Fruit fly (Drosophila melanogaster): ENCODE results near the gene chas.

The chas gene

DNA sequence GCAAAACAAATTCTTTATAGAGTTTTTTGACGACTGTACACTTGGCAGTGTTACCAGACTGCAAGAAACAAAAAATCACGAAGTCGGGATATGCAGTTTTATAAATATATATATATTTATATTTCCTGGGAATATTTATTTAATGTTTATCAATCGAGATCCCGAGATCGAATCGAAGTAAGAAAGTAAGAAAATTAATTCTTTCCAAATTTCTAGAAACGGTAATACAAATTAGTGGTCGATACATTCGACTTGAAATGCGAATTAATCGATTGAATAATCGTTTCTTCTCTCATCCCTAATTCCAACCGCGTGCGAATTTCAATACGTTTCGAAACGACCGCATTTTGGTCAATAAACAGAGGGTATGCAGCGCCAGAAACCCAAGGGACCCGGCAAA is 62.5 kb downstream of the chas start, which contains the start of the genes CG8289 and CG5800 (continued):
- TF ChIP-seq CG14965 (GFP tag; optimal IDR thresholded peaks at IDR 0.05; ENCODE audit: borderline replicate concordance) (no peak), sisA (GFP tag; IDR thresholded peaks at IDR 0.05) (no peak), so (GFP tag; IDR thresholded peaks at IDR 0.05) (no peak), CG10543 (GFP tag; optimal IDR thresholded peaks at IDR 0.05) (peak; percentile 5), CG10431 (GFP tag; optimal IDR thresholded peaks at IDR 0.05) (no peak), CG13424 (tag; optimal IDR thresholded peaks at IDR 0.05) (peak; percentile 26), bcd (GFP tag; optimal IDR thresholded peaks at IDR 0.05) (no peak), Ptx1 (GFP tag; IDR thresholded peaks at IDR 0.05) (0 out of 2 replicates have a peak, but pooled peaks have one; percentile 15), CG10274 (GFP tag; optimal IDR thresholded peaks at IDR 0.05) (no peak), C15 (GFP tag; IDR thresholded peaks at IDR 0.05) (no peak), Hr3 (GFP tag; optimal IDR thresholded peaks at IDR 0.05) (no peak), Usf (GFP tag; optimal IDR thresholded peaks at IDR 0.05) (no peak), Ets65A (GFP tag) (no peak), CG32532 (GFP tag; IDR thresholded peaks at IDR 0.05) (no peak), bowl (GFP tag; IDR thresholded peaks at IDR 0.05) (no peak), CG10959 (GFP tag; IDR thresholded peaks at IDR 0.05) (no peak), disco-r (GFP tag; optimal IDR thresholded peaks at IDR 0.05) (no peak), CG17802 (tag; optimal IDR thresholded peaks at IDR 0.05) (no peak), CG6765 (GFP tag; optimal IDR thresholded peaks at IDR 0.05) (no peak), CG13287 (GFP tag; IDR thresholded peaks at IDR 0.05; ENCODE audit: partially characterized antibody) (peak; percentile 83), Opbp (GFP tag; IDR thresholded peaks at IDR 0.05; ENCODE audit: partially characterized antibody) (0 out of 3 replicates have a peak, but pooled peaks have one; percentile 45), CG7556 (GFP tag; optimal IDR thresholded peaks at IDR 0.05) (no peak), grau (tag; optimal IDR thresholded peaks at IDR 0.05) (no peak), H15 (GFP tag; IDR thresholded peaks at IDR 0.05) (no peak), HHEX (GFP tag; optimal IDR thresholded peaks at IDR 0.05) (no peak), CG7271 (tag; optimal IDR thresholded peaks at IDR 0.05) (no peak), nmo (GFP tag; optimal IDR thresholded peaks at IDR 0.05) (peak; percentile 49), Scr (GFP tag; IDR thresholded peaks at IDR 0.05; ENCODE audit: partially characterized antibody) (peak; percentile 69), Dfd (GFP tag; optimal IDR thresholded peaks at IDR 0.05) (no peak), CG9215 (GFP tag; IDR thresholded peaks at IDR 0.05) (no peak), caup (GFP tag; optimal IDR thresholded peaks at IDR 0.05; ENCODE audit: severe bottlenecking) (no peak), D (optimal IDR thresholded peaks at IDR 0.05) (no peak), D (GFP tag; optimal IDR thresholded peaks at IDR 0.05) (no peak), sens (GFP tag) (peak; percentile 9), pum (GFP tag; optimal IDR thresholded peaks at IDR 0.05) (no peak), CG13624 (GFP tag; optimal IDR thresholded peaks at IDR 0.05) (no peak), CG8089 (GFP tag; optimal IDR thresholded peaks at IDR 0.05) (no peak), Camta (GFP tag; optimal IDR thresholded peaks at IDR 0.05) (no peak), Hr78 (GFP tag; optimal IDR thresholded peaks at IDR 0.05) (no peak), btn (GFP tag; optimal IDR thresholded peaks at IDR 0.05) (no peak), CG11398 (GFP tag; optimal IDR thresholded peaks at IDR 0.05) (no peak), CG9727 (GFP tag; optimal IDR thresholded peaks at IDR 0.05) (no peak), pan (optimal IDR thresholded peaks at IDR 0.05) (no peak), pan (GFP tag; optimal IDR thresholded peaks at IDR 0.05 in 1 of 2, IDR thresholded peaks at IDR 0.05 in 1 of 2) (no peak), CG8359 (GFP tag; optimal IDR thresholded peaks at IDR 0.05; ENCODE audit: borderline replicate concordance) (no peak), tna (GFP tag; IDR thresholded peaks at IDR 0.05; ENCODE audit: partially characterized antibody) (no peak), nom (GFP tag; optimal IDR thresholded peaks at IDR 0.05) (no peak), z (GFP tag; IDR thresholded peaks at IDR 0.05) (no peak), crol (GFP tag; IDR thresholded peaks at IDR 0.05) (no peak), HLH4C (GFP tag; IDR thresholded peaks at IDR 0.05; ENCODE audit: partially characterized antibody) (peak; percentile 37; the same call in 1 of the 3 replicates), CG11696 (GFP tag; IDR thresholded peaks at IDR 0.05) (no peak), twi (tag; optimal IDR thresholded peaks at IDR 0.05) (no peak)

Measured in whole organism, embryonic.